Fruit fly (Drosophila melanogaster): ENCODE measurements around the gene RhoGAP15B.

The RhoGAP15B gene

DNA sequence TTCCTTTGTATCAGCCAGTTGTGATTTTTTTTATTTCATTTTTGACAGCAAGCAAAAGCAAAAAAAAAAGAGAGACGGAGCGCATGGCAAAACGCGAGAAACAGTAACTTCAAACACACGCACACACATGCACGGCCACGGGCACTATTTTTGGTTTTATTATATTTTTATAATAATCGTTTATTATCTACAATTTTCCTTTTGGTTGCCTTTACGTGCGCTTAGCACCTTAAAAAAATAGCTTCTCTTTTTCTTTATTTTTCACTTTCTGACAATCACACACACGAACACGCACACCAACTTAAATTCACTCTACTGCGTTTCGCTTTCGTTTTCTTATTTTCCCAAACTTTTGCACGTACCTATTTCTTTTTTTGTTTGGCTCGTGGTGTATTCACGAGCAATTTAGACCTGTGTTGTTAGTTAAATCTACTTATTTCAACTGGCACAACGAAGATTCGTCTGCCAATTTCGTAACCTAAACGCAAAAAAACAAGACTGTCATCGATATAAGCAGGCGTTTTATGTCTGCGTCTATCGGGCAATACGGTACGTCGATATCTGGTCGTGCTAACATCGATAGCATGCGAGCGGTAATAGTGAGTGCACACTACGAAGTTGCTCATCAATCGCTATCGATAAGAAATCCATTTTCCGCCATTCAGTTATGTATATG lies 25.2 kb downstream of the RhoGAP15B start, which contains the start of gene Ubr1 (continued):
- TF ChIP-seq peb (GFP tag; IDR thresholded peaks at IDR 0.05) (no peak), Asciz (GFP tag; optimal IDR thresholded peaks at IDR 0.05) (no peak), nmo (GFP tag; optimal IDR thresholded peaks at IDR 0.05) (peak; percentile 40), CG42726 (GFP tag; IDR thresholded peaks at IDR 0.05; ENCODE audit: partially characterized antibody) (peak; percentile 95), CG8924 (tag; optimal IDR thresholded peaks at IDR 0.05) (peak; percentile 31), Trl (optimal IDR thresholded peaks at IDR 0.05) (peak in 1 of 2 experiments; percentile 9), Trl (GFP tag; optimal IDR thresholded peaks at IDR 0.05) (no peak), Usf (GFP tag; optimal IDR thresholded peaks at IDR 0.05) (no peak), stc (GFP tag; IDR thresholded peaks at IDR 0.05) (no peak), prd (optimal IDR thresholded peaks at IDR 0.05) (no peak), prd (GFP tag; IDR thresholded peaks at IDR 0.05) (0 out of 3 replicates have a peak, but pooled peaks have one; percentile 6), CG4404 (GFP tag; IDR thresholded peaks at IDR 0.05) (no peak), Poxn (GFP tag; IDR thresholded peaks at IDR 0.05) (no peak), klu (GFP tag; IDR thresholded peaks at IDR 0.05) (no peak), gcm2 (GFP tag; optimal IDR thresholded peaks at IDR 0.05) (no peak), ftz-f1 (GFP tag; optimal IDR thresholded peaks at IDR 0.05) (no peak), MTF-1 (GFP tag; optimal IDR thresholded peaks at IDR 0.05; ENCODE audit: borderline replicate concordance) (no peak), ase (GFP tag; IDR thresholded peaks at IDR 0.05) (no peak), CG18599 (GFP tag; optimal IDR thresholded peaks at IDR 0.05) (no peak), insv (GFP tag; optimal IDR thresholded peaks at IDR 0.05) (no peak), CG3407 (GFP tag; optimal IDR thresholded peaks at IDR 0.05) (no peak), CG4820 (GFP tag; optimal IDR thresholded peaks at IDR 0.05) (no peak), CG18262 (tag; optimal IDR thresholded peaks at IDR 0.05) (no peak), CG10274 (GFP tag; optimal IDR thresholded peaks at IDR 0.05) (no peak), Gsc (GFP tag; IDR thresholded peaks at IDR 0.05) (no peak), Ptx1 (GFP tag; IDR thresholded peaks at IDR 0.05) (no peak), dmrt99B (tag; optimal IDR thresholded peaks at IDR 0.05) (no peak), Fer2 (tag; optimal IDR thresholded peaks at IDR 0.05) (no peak), CG8765 (GFP tag; IDR thresholded peaks at IDR 0.05) (no peak), CG17568 (GFP tag; optimal IDR thresholded peaks at IDR 0.05) (no peak), Hmx (GFP tag; optimal IDR thresholded peaks at IDR 0.05) (no peak), C15 (GFP tag; IDR thresholded peaks at IDR 0.05) (no peak), Side (GFP tag; optimal IDR thresholded peaks at IDR 0.05) (no peak), br (optimal IDR thresholded peaks at IDR 0.05) (no peak), mam (GFP tag; optimal IDR thresholded peaks at IDR 0.05) (peak; percentile 6), exex (tag; optimal IDR thresholded peaks at IDR 0.05) (peak; percentile 7), ERR (GFP tag; optimal IDR thresholded peaks at IDR 0.05) (peak; percentile 16), HLH3B (GFP tag; IDR thresholded peaks at IDR 0.05) (no peak), bigmax (GFP tag; optimal IDR thresholded peaks at IDR 0.05) (peak; percentile 78), CG7987 (GFP tag; optimal IDR thresholded peaks at IDR 0.05) (peak; percentile 6), Hmr (GFP tag; optimal IDR thresholded peaks at IDR 0.05) (peak; percentile 33), HLH4C (GFP tag; IDR thresholded peaks at IDR 0.05; ENCODE audit: partially characterized antibody) (peak; percentile 97), TFAM (GFP tag; optimal IDR thresholded peaks at IDR 0.05) (no peak), HmgZ (tag; optimal IDR thresholded peaks at IDR 0.05) (peak; percentile 73), vfl (GFP tag; optimal IDR thresholded peaks at IDR 0.05) (no peak), CG15011 (GFP tag; optimal IDR thresholded peaks at IDR 0.05) (no peak), CG1603 (tag; optimal IDR thresholded peaks at IDR 0.05) (peak; percentile 86), CG2202 (tag; optimal IDR thresholded peaks at IDR 0.05) (no peak), CG14860 (GFP tag; IDR thresholded peaks at IDR 0.05; ENCODE audit: partially characterized antibody) (peak; percentile 96), CG10267 (tag; optimal IDR thresholded peaks at IDR 0.05) (peak; percentile 51), CTCF (GFP tag; optimal IDR thresholded peaks at IDR 0.05) (peak; percentile 37), Dek (tag; optimal IDR thresholded peaks at IDR 0.05) (no peak)

Data from whole organism, embryonic.